Fruit fly (Drosophila melanogaster): ENCODE data around the gene BBIP1.

BBIP1 gene

DNA sequence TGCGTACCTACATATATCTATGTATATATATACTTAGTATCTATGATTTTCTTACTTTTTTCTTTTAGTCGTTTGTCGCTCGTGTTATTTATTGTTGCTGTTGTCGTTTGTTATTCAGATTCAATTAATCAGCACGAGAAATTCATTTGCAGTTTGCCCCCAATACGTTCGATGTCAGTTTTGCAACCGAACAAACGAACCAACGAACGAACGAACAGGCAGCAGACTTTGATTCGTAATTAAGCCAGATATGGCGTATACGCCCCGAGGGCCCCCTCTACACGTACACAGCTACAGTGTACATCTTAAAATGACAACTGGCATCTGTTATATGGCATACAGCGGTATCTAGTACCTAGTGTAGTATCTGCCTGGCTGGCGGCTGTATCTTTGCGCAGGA lies 29.1 kb downstream of the BBIP1 start:
- TF ChIP-seq CG32264 (GFP tag; optimal IDR thresholded peaks at IDR 0.05), result no peak
- TF ChIP-seq sv (GFP tag; optimal IDR thresholded peaks at IDR 0.05), result no peak
- no peak for TF ChIP-seq lola (GFP tag; optimal IDR thresholded peaks at IDR 0.05)
- no peak for TF ChIP-seq N (GFP tag; optimal IDR thresholded peaks at IDR 0.05)
- TF ChIP-seq pan (optimal IDR thresholded peaks at IDR 0.05), result no peak
- no peak for TF ChIP-seq dsf (GFP tag; optimal IDR thresholded peaks at IDR 0.05; ENCODE audit: borderline replicate concordance)
- TF ChIP-seq br (GFP tag; optimal IDR thresholded peaks at IDR 0.05), result no peak

DNA sequence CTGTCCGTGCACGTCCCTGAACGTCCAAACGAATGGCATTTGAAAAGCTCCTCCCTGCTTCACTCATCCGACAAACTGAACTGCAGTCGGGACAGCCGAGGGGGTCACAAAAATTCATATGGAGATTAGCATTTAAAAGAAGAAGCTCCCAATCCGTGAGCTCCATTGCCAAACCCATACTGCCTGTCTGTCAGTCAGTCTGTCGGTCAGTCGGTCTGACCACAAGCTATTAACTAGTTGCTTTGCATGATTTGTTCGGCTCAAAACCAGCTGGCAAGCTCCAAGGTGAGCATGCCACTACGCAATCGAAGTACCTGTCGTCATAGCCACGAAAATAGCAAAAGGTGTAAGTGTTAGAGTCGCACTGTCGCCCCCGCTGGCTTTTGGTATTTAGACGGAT lies 29.6 kb downstream of the BBIP1 start:
- TF ChIP-seq ey (GFP tag; optimal IDR thresholded peaks at IDR 0.05) (no peak), dsf (GFP tag; optimal IDR thresholded peaks at IDR 0.05; ENCODE audit: borderline replicate concordance) (no peak), lola (GFP tag; optimal IDR thresholded peaks at IDR 0.05) (no peak), dl (GFP tag; optimal IDR thresholded peaks at IDR 0.05; ENCODE audit: insufficient read depth in 1 of 2, partially characterized antibody in 2 of 2) (no peak), br (GFP tag; optimal IDR thresholded peaks at IDR 0.05) (no peak), HLH106 (tag; optimal IDR thresholded peaks at IDR 0.05) (no peak), CG32264 (GFP tag; optimal IDR thresholded peaks at IDR 0.05) (no peak), Myc (optimal IDR thresholded peaks at IDR 0.05) (no peak), OdsH (GFP tag; optimal IDR thresholded peaks at IDR 0.05) (no peak), fru (GFP tag; optimal IDR thresholded peaks at IDR 0.05) (no peak), N (GFP tag; optimal IDR thresholded peaks at IDR 0.05) (no peak), tai (GFP tag; optimal IDR thresholded peaks at IDR 0.05) (no peak), psq (GFP tag; optimal IDR thresholded peaks at IDR 0.05) (no peak), Jra (GFP tag; optimal IDR thresholded peaks at IDR 0.05) (no peak), dmrt93B (GFP tag; optimal IDR thresholded peaks at IDR 0.05) (no peak), Hr78 (GFP tag; optimal IDR thresholded peaks at IDR 0.05) (no peak), sage (GFP tag; optimal IDR thresholded peaks at IDR 0.05) (no peak), Dfd (GFP tag; optimal IDR thresholded peaks at IDR 0.05) (no peak), h (GFP tag; optimal IDR thresholded peaks at IDR 0.05) (no peak), pan (optimal IDR thresholded peaks at IDR 0.05) (no peak)

DNA sequence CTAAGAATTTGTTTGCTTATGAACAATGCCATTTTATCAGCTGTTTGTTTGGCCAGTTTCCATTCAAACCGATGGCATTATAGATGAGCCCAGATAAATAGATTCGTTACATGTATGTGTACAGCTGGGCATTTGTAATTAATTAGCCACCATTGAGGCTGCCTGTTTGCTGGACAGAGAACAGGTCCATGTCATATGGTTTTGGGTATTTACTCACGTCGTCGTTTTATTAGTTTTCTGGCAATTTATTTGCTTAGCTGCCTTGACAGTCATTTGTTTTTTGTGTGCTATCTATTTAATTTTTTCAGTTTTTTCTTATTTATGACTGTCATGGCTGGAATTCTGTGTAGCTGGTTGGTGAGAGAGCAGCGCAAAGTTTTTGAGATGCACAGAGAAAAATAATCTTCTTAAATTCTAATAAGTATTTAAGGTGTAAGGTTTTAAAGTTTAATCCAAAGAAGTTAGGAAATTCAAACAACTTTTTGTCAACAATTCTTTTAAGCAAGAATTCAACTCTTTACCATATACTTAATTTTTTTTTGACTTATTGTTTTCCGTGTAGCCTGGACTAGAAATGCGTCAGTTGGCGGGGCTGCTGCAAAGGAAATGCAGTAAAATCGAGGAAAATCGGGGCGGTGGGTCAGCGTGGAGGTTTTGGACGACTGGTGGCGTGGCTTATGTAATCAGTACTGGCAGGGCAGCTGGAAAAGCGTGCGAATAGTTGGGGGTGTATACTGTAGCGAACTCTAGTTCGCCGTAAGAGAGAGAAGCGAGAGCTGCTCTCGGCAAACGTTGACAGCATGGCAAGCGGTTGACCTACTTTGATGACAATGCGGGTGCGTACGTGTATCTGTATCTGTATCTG lies 30.6 kb downstream of the BBIP1 start:
- TF ChIP-seq br (GFP tag; optimal IDR thresholded peaks at IDR 0.05), result peak; percentile 43
- peak; percentile 57 for TF ChIP-seq rgr (GFP tag; optimal IDR thresholded peaks at IDR 0.05)
- no peak for TF ChIP-seq dsf (GFP tag; optimal IDR thresholded peaks at IDR 0.05; ENCODE audit: borderline replicate concordance)
- no peak for TF ChIP-seq pan (optimal IDR thresholded peaks at IDR 0.05)
- peak; percentile 36 for TF ChIP-seq fru (GFP tag; optimal IDR thresholded peaks at IDR 0.05)
- TF ChIP-seq h (GFP tag; optimal IDR thresholded peaks at IDR 0.05), result peak; percentile 18
- TF ChIP-seq Rel (GFP tag; optimal IDR thresholded peaks at IDR 0.05), result no peak
- TF ChIP-seq Rel (tag; optimal IDR thresholded peaks at IDR 0.05), result no peak
- no peak for TF ChIP-seq lola (GFP tag; optimal IDR thresholded peaks at IDR 0.05)
- TF ChIP-seq Myc (optimal IDR thresholded peaks at IDR 0.05), result no peak
- peak; percentile 29 for TF ChIP-seq Hnf4 (GFP tag; optimal IDR thresholded peaks at IDR 0.05)
- TF ChIP-seq foxo (GFP tag; optimal IDR thresholded peaks at IDR 0.05), result peak in 1 of 2 experiments; percentile 58
- TF ChIP-seq sv (GFP tag; optimal IDR thresholded peaks at IDR 0.05), result peak; percentile 61
- peak; percentile 33 for TF ChIP-seq psq (GFP tag; optimal IDR thresholded peaks at IDR 0.05)
- no peak for TF ChIP-seq brk (GFP tag; optimal IDR thresholded peaks at IDR 0.05)
- no peak for TF ChIP-seq GATAd (GFP tag; optimal IDR thresholded peaks at IDR 0.05)
- TF ChIP-seq CrebA (GFP tag; optimal IDR thresholded peaks at IDR 0.05; ENCODE audit: borderline replicate concordance), result no peak
- peak; percentile 54 for TF ChIP-seq OdsH (GFP tag; optimal IDR thresholded peaks at IDR 0.05)
- no peak for TF ChIP-seq Abd-B (GFP tag; optimal IDR thresholded peaks at IDR 0.05)
- TF ChIP-seq ey (GFP tag; optimal IDR thresholded peaks at IDR 0.05), result peak; percentile 44
- peak; percentile 32 for TF ChIP-seq tai (GFP tag; optimal IDR thresholded peaks at IDR 0.05)

DNA sequence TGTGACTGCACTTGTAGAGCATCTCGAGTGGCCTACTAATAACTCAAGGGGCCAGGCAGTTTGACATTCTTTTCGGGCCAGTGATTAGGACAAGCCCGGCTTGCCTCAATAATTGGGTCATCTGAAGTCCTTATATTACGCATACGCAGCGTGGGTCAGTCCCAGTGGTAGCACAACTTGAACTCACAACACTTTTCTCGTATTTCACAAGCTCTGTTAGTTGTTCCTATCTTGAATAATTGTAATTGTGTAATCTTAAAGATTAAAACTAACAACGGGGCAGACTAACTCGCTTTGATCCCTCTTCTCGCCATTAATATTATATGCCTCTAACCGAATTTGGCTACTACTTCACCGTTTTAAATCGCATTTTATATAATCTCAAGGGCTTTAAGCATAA lies 31.7 kb downstream of the BBIP1 start:
- no peak for TF ChIP-seq Hr78 (GFP tag; optimal IDR thresholded peaks at IDR 0.05)

DNA sequence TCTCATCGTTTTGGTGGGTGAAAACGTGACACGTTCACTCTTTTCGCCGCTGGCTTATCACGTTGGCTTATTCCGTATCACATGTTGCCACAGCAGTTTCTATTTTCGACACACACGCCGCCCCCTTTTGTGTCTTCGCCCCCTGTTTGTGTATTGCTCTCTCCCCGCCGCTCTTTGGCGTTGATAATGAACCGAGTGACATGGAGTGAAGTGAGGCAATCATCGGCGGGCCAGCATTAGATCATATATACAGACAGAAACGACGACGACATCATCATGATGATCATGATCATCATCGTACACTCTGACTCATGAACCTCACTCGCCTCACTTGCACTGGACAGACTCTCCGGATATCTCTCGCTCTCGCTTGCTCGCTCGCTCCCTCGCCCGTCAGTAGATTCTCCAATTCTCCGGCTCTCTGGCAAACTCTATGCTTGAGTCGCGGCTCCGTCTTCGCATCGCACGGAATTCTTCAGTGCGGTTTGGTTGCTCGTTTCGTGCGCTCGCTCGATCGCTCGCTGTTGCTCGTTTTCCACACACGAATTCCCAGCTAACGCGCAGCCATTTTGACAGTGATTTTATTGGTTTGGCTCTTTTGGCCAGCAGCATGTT lies 32.3 kb downstream of the BBIP1 start:
- TF ChIP-seq N (GFP tag; optimal IDR thresholded peaks at IDR 0.05), result no peak
- TF ChIP-seq Mio (GFP tag; optimal IDR thresholded peaks at IDR 0.05), result no peak
- TF ChIP-seq Jra (GFP tag; optimal IDR thresholded peaks at IDR 0.05), result peak; percentile 9
- TF ChIP-seq Myc (optimal IDR thresholded peaks at IDR 0.05), result no peak
- TF ChIP-seq dl (GFP tag; optimal IDR thresholded peaks at IDR 0.05; ENCODE audit: insufficient read depth in 1 of 2, partially characterized antibody in 2 of 2), result peak; percentile 88 to 93
- peak; percentile 20 for TF ChIP-seq Hr83 (GFP tag; optimal IDR thresholded peaks at IDR 0.05; ENCODE audit: poor library complexity, severe bottlenecking)
- TF ChIP-seq sage (GFP tag; optimal IDR thresholded peaks at IDR 0.05), result no peak
- no peak for TF ChIP-seq dsf (GFP tag; optimal IDR thresholded peaks at IDR 0.05; ENCODE audit: borderline replicate concordance)
- TF ChIP-seq woc (GFP tag; optimal IDR thresholded peaks at IDR 0.05), result no peak
- TF ChIP-seq CrebA (GFP tag; optimal IDR thresholded peaks at IDR 0.05; ENCODE audit: borderline replicate concordance), result peak; percentile 27
- no peak for TF ChIP-seq fru (GFP tag; optimal IDR thresholded peaks at IDR 0.05)
- no peak for TF ChIP-seq Hnf4 (GFP tag; optimal IDR thresholded peaks at IDR 0.05)
- no peak for TF ChIP-seq lola (GFP tag; optimal IDR thresholded peaks at IDR 0.05)
- no peak for TF ChIP-seq CG32264 (GFP tag; optimal IDR thresholded peaks at IDR 0.05)
- no peak for TF ChIP-seq HLH106 (tag; optimal IDR thresholded peaks at IDR 0.05)
- no peak for TF ChIP-seq Abd-B (GFP tag; optimal IDR thresholded peaks at IDR 0.05)
- TF ChIP-seq pan (optimal IDR thresholded peaks at IDR 0.05), result no peak
- no peak for TF ChIP-seq GATAd (GFP tag; optimal IDR thresholded peaks at IDR 0.05)
- TF ChIP-seq CG9705 (GFP tag; optimal IDR thresholded peaks at IDR 0.05), result no peak
- no peak for TF ChIP-seq Hr78 (GFP tag; optimal IDR thresholded peaks at IDR 0.05)
- no peak for TF ChIP-seq sv (GFP tag; optimal IDR thresholded peaks at IDR 0.05)
- no peak for TF ChIP-seq dmrt93B (GFP tag; optimal IDR thresholded peaks at IDR 0.05)
- TF ChIP-seq psq (GFP tag; optimal IDR thresholded peaks at IDR 0.05), result peak; percentile 31
- TF ChIP-seq tai (GFP tag; optimal IDR thresholded peaks at IDR 0.05), result no peak
- peak; percentile 34 for TF ChIP-seq h (GFP tag; optimal IDR thresholded peaks at IDR 0.05)
- TF ChIP-seq ey (GFP tag; optimal IDR thresholded peaks at IDR 0.05), result no peak
- TF ChIP-seq foxo (GFP tag; optimal IDR thresholded peaks at IDR 0.05), result peak in 1 of 2 experiments; percentile 17

All from whole organism, wandering third instar larva.